Fruit fly (Drosophila melanogaster): Measurements from ENCODE around the gene CG13096.

DNA sequence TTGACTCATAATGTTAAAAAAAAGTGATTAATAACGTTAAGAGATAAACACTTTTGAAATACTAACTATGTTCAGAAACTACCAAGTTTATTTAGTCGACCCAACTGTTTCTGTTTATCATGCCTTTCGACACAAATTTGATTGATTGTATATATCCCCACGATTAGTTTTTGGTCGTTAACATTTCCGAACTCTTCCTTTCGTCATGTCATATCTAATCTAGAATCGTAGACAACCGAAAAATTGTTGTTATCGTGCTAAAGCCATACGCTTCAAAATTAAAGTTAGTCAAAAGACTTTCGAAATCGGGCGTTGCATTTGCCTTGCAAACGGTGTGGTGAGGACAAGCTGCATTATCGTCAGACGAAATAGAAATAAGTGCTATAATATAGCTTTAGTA is 18.5 kb upstream of the CG13096 start:
- no peak for TF ChIP-seq CG8478 (optimal IDR thresholded peaks at IDR 0.05)
- no peak for TF ChIP-seq pan (optimal IDR thresholded peaks at IDR 0.05)

Data from whole organism.